Worm (Caenorhabditis elegans): ENCODE results near the gene F55G11.10.

- no peak for TF ChIP-seq nfya-1 (tag; optimal IDR thresholded peaks at IDR 0.05)
- TF ChIP-seq fkh-6 (tag; optimal IDR thresholded peaks at IDR 0.05) = no peak
- TF ChIP-seq hlh-8 (tag; optimal IDR thresholded peaks at IDR 0.05) = no peak
- TF ChIP-seq ceh-22 (tag; optimal IDR thresholded peaks at IDR 0.05) = no peak
- TF ChIP-seq ceh-31 (tag; optimal IDR thresholded peaks at IDR 0.05) = no peak
- TF ChIP-seq lim-6 (tag; optimal IDR thresholded peaks at IDR 0.05) = no peak
- TF ChIP-seq ceh-30 (tag; optimal IDR thresholded peaks at IDR 0.05) = no peak
- no peak for TF ChIP-seq pros-1 (tag; optimal IDR thresholded peaks at IDR 0.05)
Measured at ce11 chrIV:12957730-12958129, 9.2 kb downstream of the F55G11.10 start, which contains the start of gene F55G11.6.
